Worm (Caenorhabditis elegans): ENCODE results near the gene unc-7.
A peak's percentile ranks its signal among the peaks of the same experiment; 100 is the strongest.

unc-7 gene

DNA sequence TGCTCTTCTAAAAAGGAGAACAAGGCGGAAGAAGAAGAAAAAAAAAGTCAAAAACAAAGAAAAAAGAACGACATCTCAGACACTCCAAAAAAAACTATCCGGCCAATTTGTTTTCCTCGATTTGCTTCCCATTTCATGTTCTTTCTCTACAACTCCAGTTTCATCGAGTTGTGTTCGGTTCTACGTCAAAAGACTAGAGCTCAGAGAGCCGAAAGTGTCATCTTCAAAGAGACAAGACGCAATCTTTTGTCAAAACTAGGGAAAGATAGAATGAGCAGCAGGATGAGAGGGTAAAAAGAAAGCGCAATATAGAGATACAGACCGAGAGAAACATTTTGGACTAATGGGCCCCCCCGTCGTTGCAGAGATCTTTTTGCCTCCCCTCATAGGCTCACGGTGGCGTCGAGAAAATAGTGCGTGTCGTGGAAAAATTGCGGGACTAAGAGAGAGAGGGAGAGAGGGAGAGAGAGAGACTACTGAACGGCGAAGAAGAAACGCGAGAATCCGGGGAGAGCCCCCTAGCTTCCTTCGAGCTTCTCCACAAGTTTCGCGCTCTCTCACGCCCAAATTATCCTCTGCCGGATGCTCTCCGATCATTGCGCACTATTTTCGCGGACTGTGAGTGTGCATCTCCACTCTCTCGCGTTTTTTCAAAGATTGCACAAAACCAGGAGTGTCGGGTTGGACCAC is 41.6 kb upstream of the unc-7 start:
- TF ChIP-seq dpl-1 (GFP tag; optimal IDR thresholded peaks at IDR 0.05), result peak in 1 of 3 experiments; percentile 6
- TF ChIP-seq isw-1 (GFP tag; IDR thresholded peaks at IDR 0.05), result peak; percentile 44
- peak; percentile 57 to 64 for TF ChIP-seq lsy-2 (tag; optimal IDR thresholded peaks at IDR 0.05)
- TF ChIP-seq F16B12.6 (tag; optimal IDR thresholded peaks at IDR 0.05), result no peak
- no peak for TF ChIP-seq elt-2 (tag; optimal IDR thresholded peaks at IDR 0.05)
- no peak for TF ChIP-seq aha-1 (tag; optimal IDR thresholded peaks at IDR 0.05)
- TF ChIP-seq nhr-84 (tag; optimal IDR thresholded peaks at IDR 0.05), result no peak
- TF ChIP-seq unc-86 (tag; optimal IDR thresholded peaks at IDR 0.05), result peak; percentile 88
- no peak for TF ChIP-seq zag-1 (tag; optimal IDR thresholded peaks at IDR 0.05)
- no peak for TF ChIP-seq tlp-1 (tag; optimal IDR thresholded peaks at IDR 0.05)
- TF ChIP-seq snu-23 (GFP tag; optimal IDR thresholded peaks at IDR 0.05), result peak; percentile 71
- peak; percentile 97 for TF ChIP-seq lin-14 (GFP tag; optimal IDR thresholded peaks at IDR 0.05)
- peak; percentile 46 for TF ChIP-seq rnt-1 (tag; optimal IDR thresholded peaks at IDR 0.05)
- no peak for TF ChIP-seq fkh-4 (tag; optimal IDR thresholded peaks at IDR 0.05; ENCODE audit: borderline replicate concordance)
- peak; percentile 37 for TF ChIP-seq lin-13 (GFP tag; optimal IDR thresholded peaks at IDR 0.05)
- peak; percentile 59 for TF ChIP-seq nhr-20 (tag; optimal IDR thresholded peaks at IDR 0.05)
- TF ChIP-seq unc-30 (tag; optimal IDR thresholded peaks at IDR 0.05), result no peak
- TF ChIP-seq xbp-1 (tag; optimal IDR thresholded peaks at IDR 0.05), result peak; percentile 53
- no peak for TF ChIP-seq lin-39 (tag; optimal IDR thresholded peaks at IDR 0.05)
- TF ChIP-seq nhr-76 (tag; optimal IDR thresholded peaks at IDR 0.05), result no peak
- no peak for TF ChIP-seq C04F5.9 (tag; optimal IDR thresholded peaks at IDR 0.05)
- TF ChIP-seq egl-13 (tag; optimal IDR thresholded peaks at IDR 0.05), result peak; percentile 80
- peak; percentile 56 to 62 (median 58) for TF ChIP-seq ceh-82 (tag; optimal IDR thresholded peaks at IDR 0.05)
- peak; percentile 16 for TF ChIP-seq nhr-11 (tag; optimal IDR thresholded peaks at IDR 0.05)
- no peak for TF ChIP-seq snpc-4 (tag; optimal IDR thresholded peaks at IDR 0.05)
- TF ChIP-seq ceh-88 (GFP tag; IDR thresholded peaks at IDR 0.05), result peak; percentile 34; the same call in 1 of the 2 replicates
- TF ChIP-seq mdl-1 (tag; optimal IDR thresholded peaks at IDR 0.05), result peak in 1 of 2 experiments; percentile 33
- TF ChIP-seq fos-1 (tag; optimal IDR thresholded peaks at IDR 0.05), result peak; percentile 1
- peak; percentile 81 for TF ChIP-seq tbx-2 (tag; optimal IDR thresholded peaks at IDR 0.05)
- TF ChIP-seq hpl-2 (GFP tag; optimal IDR thresholded peaks at IDR 0.05), result no peak
- no peak for TF ChIP-seq mef-2 (tag; optimal IDR thresholded peaks at IDR 0.05)
- no peak for TF ChIP-seq lin-15B (tag; optimal IDR thresholded peaks at IDR 0.05)
- peak; percentile 44 for TF ChIP-seq ces-1 (GFP tag; optimal IDR thresholded peaks at IDR 0.05)
- TF ChIP-seq nhr-90 (tag; optimal IDR thresholded peaks at IDR 0.05; ENCODE audit: poor library complexity), result no peak
- peak; percentile 81 for TF ChIP-seq nhr-47 (tag; optimal IDR thresholded peaks at IDR 0.05)
- peak; percentile 2 for TF ChIP-seq lir-3 (tag; optimal IDR thresholded peaks at IDR 0.05; ENCODE audit: poor library complexity)
- peak; percentile 44 for TF ChIP-seq unc-130 (tag; optimal IDR thresholded peaks at IDR 0.05)
- TF ChIP-seq pax-3 (tag; optimal IDR thresholded peaks at IDR 0.05), result peak; percentile 50
- TF ChIP-seq C34B4.2 (tag; optimal IDR thresholded peaks at IDR 0.05), result no peak
- TF ChIP-seq nhr-28 (tag; optimal IDR thresholded peaks at IDR 0.05), result no peak
- peak; percentile 25 for TF ChIP-seq sox-4 (tag; optimal IDR thresholded peaks at IDR 0.05)
- no peak for TF ChIP-seq hlh-4 (tag; optimal IDR thresholded peaks at IDR 0.05)
- no peak for TF ChIP-seq efl-3 (GFP tag; optimal IDR thresholded peaks at IDR 0.05)
- no peak for TF ChIP-seq nhr-12 (tag; optimal IDR thresholded peaks at IDR 0.05)
- peak; percentile 43 for TF ChIP-seq jun-1 (tag; optimal IDR thresholded peaks at IDR 0.05)
- peak; percentile 79 for TF ChIP-seq fkh-10 (GFP tag; optimal IDR thresholded peaks at IDR 0.05)
- TF ChIP-seq nhr-71 (tag; optimal IDR thresholded peaks at IDR 0.05), result peak; percentile 90
- TF ChIP-seq ceh-90 (tag; optimal IDR thresholded peaks at IDR 0.05), result no peak
- TF ChIP-seq nhr-237 (tag; optimal IDR thresholded peaks at IDR 0.05), result no peak
- TF ChIP-seq nhr-19 (GFP tag; conservative IDR thresholded peaks at IDR 0.05), result peak; percentile 67
- TF ChIP-seq dsc-1 (tag; optimal IDR thresholded peaks at IDR 0.05), result peak; percentile 84
- peak; percentile 4 for TF ChIP-seq zip-4 (GFP tag; optimal IDR thresholded peaks at IDR 0.05)
